Worm (Caenorhabditis elegans) whole organism, young adult: ENCODE measurements around the gene nhr-170.

Source experiments
- him-1 ChIP-seq: sonication (generic microtip); optimal IDR thresholded peaks from 2 replicates; lab custom pipeline; 2016; ENCODE audit warnings: missing genotype, missing genetic modification reagents, missing genetic modification characterization, missing compliant biosample characterization
- let-526 ChIP-seq: fragments of 200-800 bp; sonication (Bioruptor generic); IDR thresholded peaks from 2 replicates; pipeline ENCODE4 v1.3.6; 2022; ENCODE audit warnings: missing genetic modification reagents, missing genetic modification characterization, missing compliant biosample characterization
- mxl-1 ChIP-seq: sonication (generic microtip); optimal IDR thresholded peaks from 2 replicates; lab custom pipeline; 2016; ENCODE audit warnings: missing genetic modification characterization, missing compliant biosample characterization
- nfyb-1 ChIP-seq: fragments of 200-800 bp; sonication (Bioruptor generic); IDR thresholded peaks from 2 replicates; pipeline ENCODE4 v1.3.6; 2022; ENCODE audit warnings: missing genetic modification reagents, missing genetic modification characterization, missing compliant biosample characterization
- ztf-22 ChIP-seq: fragments of 200-800 bp; sonication (Bioruptor generic); optimal IDR thresholded peaks from 2 replicates; lab custom pipeline; 2018; ENCODE audit warnings: mild to moderate bottlenecking, missing genetic modification characterization, moderate library complexity, missing compliant biosample characterization

DNA sequence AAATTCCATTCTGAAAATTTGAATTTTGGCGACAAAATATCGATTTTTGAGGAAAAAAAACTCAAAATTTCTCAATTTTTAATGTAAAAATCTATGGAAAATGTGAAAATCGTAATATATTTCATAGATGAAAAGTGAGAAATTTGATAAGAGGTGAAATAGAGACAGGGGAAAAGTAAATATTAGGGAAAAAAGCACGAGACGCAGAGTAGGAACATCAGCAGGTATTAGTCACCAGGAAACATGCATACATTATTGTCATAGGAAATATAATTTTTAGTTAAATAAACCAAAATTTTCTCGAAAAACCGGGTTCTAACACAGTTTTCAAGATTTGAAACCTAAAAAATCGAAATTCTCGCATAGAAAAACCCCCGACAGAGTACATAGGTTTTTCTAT is at the start of gene nhr-170:
- TF ChIP-seq ztf-22 (GFP tag; lab: Kevin White, UChicago): no peak
- no peak for TF ChIP-seq nfyb-1 (GFP tag; lab: Robert Waterston, UW)
- TF ChIP-seq him-1 (tag; lab: Kevin White, UChicago): no peak
- no peak for TF ChIP-seq let-526 (GFP tag; lab: Robert Waterston, UW)
- no peak for TF ChIP-seq mxl-1 (tag; lab: Kevin White, UChicago)
